Worm (Caenorhabditis elegans) whole organism, L4/young adult: ENCODE data around the gene F29B9.11.

Experiments
- W03F9.2 ChIP-seq: fragments of 150-350 bp; optimal IDR thresholded peaks from 2 replicates; lab custom pipeline; 2014; ENCODE audit warnings: missing biosample characterization, missing genetic modification characterization
- dao-5 ChIP-seq: sonication (generic microtip); optimal IDR thresholded peaks from 2 replicates; lab custom pipeline; 2016; ENCODE audit warnings: missing genotype, missing genetic modification characterization, moderate library complexity, missing compliant biosample characterization
- him-1 ChIP-seq: sonication (generic microtip); optimal IDR thresholded peaks from 2 replicates; lab custom pipeline; 2016; ENCODE audit warnings: missing genotype, missing genetic modification reagents, missing genetic modification characterization, missing compliant biosample characterization

The F29B9.11 gene

DNA sequence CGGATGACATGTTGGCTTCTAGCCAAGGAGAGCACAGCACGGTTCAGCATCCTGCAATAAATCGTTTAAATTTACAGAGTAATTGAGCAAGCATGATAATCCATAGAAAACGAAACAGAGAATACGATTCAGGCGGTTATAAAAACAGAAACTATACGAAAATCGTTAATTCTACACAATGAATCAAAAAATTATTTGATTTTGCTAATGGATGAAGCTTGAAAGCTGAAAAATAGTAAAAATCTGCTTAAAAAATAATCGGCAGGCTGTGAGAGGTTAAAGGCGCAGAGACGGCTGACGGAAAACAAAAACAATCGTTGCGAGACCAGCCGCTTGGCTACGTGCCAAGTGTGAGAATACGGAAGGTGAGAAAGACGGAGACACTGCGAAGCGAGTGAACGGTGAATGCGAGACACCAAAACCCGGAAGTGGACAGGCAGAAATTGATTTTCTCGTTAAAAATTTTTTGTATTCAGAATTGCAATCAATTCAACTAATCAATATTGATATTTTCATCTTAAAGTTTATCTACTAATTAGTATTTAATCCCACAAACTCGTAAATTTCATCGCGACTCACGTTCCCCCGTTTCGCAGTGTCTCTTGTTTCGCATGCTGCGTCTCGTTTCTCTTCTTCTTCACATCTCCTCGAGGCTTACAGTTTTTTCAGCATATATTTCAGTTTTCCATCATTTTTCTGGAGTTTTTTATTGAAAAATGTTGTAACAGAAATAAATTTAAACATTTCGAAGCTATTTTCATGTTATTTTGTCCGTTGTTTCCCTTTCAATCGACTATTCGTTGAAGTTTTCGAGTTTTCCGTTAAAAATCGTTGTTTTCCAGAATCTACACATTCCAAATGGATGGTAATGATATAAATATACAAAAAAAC lies at the start of gene F29B9.11, which contains the start of gene jmjd-1.2:
Gene F29B9.11, minus strand, starts transcription at position 51 of the 891 bp plus-strand sequence.
Gene jmjd-1.2, plus strand, starts transcription at position 841 of the 891 bp plus-strand sequence.
- TF ChIP-seq W03F9.2 (tag; lab: Kevin White, UChicago), result peak; percentile 93
- peak; percentile 39 for TF ChIP-seq him-1 (tag; lab: Kevin White, UChicago)
- TF ChIP-seq dao-5 (tag; lab: Kevin White, UChicago), result no peak

DNA sequence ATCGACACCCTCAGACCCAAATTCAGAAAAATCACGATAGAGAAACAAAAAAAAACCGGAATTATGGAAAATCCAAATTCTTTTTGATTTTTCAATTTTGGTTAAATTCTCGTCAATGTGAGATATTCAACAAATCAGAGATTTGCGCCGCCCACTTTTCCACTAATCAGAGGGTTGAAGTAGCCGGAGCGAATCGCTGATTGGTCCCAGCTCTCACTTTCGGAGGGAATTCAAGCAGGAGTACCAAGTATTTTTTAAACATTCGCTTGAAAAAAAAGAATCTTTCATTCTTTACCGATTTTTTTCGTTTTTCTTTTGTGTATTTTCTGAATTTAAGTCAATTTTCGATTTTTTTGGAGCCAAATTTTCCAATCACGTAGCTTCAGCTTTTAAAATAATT lies 45.9 kb upstream of the F29B9.11 start:
- TF ChIP-seq him-1 (tag; lab: Kevin White, UChicago) (no peak), dao-5 (tag; lab: Kevin White, UChicago) (no peak), W03F9.2 (tag; lab: Kevin White, UChicago) (no peak)

DNA sequence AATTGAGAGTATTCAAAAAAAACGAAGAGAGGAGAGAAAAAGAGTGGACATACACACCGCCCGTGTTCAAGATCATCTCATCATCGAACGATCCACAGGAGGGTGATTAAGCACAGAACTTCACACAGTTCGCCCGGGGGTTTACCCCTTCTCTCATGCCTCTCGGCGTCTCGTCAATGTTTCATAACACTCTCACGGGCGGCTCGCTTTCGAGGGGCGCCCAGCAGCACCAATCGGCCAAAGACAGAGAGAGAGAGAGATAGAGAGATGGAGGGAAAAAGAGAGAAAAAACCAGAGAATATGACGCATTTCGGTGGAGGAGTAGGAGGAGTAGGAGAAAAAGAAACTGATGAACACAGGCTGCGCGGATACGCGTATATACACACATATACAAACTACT lies 45.2 kb upstream of the F29B9.11 start:
- TF ChIP-seq him-1 (tag; lab: Kevin White, UChicago), result no peak
- peak; percentile 41 for TF ChIP-seq W03F9.2 (tag; lab: Kevin White, UChicago)

DNA sequence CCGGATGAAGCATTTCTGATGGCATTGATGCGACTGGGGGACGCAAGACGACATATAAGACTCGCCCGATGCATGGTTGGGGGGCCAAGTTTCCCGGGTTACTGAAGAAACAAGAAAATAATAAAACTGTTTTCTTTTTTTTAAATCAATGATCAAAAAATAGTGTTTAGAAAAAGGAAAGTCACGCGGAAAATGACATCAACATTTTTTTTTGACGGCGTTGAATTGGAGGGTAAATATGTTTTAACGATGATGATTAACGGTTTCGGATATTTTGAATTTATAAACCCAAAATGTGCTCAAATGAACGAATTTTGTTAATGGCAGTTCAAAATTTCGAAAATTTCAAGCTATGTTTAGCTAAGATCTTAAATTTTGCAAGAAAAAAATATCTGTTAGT lies 43.9 kb upstream of the F29B9.11 start, which contains the start of gene ogdh-1:
Gene ogdh-1, minus strand, starts transcription at position 101 of the 400 bp plus-strand sequence.
- TF ChIP-seq him-1 (tag; lab: Kevin White, UChicago) (no peak), dao-5 (tag; lab: Kevin White, UChicago) (no peak), W03F9.2 (tag; lab: Kevin White, UChicago) (no peak)

DNA sequence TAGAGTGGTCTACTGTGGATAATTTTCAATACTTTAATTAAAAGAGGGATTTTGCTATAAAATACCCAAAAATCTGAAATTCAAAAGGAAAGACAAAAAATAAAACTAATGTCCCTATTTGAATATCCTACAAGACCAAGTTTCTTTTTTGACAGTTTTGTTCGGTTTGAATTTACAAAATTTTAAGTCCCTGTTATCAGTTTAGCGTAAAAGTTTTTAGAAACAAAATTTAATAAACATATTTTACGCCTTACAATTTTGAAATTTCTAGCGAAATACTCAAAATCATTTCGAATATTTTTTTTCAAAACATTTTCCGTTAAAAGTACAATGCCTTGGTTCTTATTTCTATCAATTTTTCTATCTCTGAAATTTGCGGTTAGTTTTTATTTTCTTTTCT lies 32.5 kb upstream of the F29B9.11 start, which contains the start of gene spe-51:
Gene spe-51, plus strand, starts transcription at position 301 of the 400 bp plus-strand sequence.
- TF ChIP-seq dao-5 (tag; lab: Kevin White, UChicago) (no peak), W03F9.2 (tag; lab: Kevin White, UChicago) (no peak), him-1 (tag; lab: Kevin White, UChicago) (no peak)

DNA sequence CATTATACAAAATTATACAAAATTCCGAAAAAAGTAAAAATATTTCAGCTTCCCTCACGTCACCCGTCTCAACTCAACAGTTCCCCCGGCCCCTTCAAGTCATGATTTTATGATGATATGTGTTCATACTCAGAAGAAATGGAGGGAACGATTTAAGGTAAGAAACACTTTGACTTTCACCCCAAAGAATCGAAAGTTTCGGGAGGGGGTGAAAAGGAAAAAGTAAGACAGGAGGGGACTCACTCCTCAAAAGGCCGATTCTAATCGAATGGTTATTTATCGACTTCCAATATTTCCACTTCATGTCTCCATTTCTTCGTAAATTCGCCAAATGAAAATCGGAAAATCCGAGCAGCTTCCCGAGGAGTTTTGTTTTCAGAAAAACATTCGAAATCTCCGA lies 28.2 kb upstream of the F29B9.11 start, which contains the start of gene bus-4:
Gene bus-4, plus strand, starts transcription at position 49 of the 400 bp plus-strand sequence.
- TF ChIP-seq him-1 (tag; lab: Kevin White, UChicago), result no peak
- TF ChIP-seq dao-5 (tag; lab: Kevin White, UChicago), result no peak
- TF ChIP-seq W03F9.2 (tag; lab: Kevin White, UChicago), result no peak

DNA sequence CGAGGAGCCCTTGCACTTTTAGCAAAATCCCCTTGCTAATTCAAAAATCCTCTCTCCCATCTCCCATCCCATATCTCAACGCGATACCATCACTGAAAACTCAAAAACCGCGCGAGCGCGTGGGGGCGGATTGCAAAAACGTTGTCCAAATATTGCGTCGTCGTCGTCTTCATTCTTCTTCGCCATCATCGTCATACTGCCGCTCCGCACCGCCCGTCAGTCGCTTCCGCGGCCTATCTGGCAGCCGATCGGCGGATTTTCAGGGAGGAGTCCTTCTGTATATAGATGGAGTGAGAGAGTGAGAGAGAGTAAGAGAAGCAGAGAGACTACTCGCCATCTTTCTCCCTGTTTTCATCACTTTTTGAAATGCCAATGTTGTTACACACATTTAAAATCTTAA lies 26.9 kb upstream of the F29B9.11 start:
- TF ChIP-seq dao-5 (tag; lab: Kevin White, UChicago) (no peak), W03F9.2 (tag; lab: Kevin White, UChicago) (no peak)

DNA sequence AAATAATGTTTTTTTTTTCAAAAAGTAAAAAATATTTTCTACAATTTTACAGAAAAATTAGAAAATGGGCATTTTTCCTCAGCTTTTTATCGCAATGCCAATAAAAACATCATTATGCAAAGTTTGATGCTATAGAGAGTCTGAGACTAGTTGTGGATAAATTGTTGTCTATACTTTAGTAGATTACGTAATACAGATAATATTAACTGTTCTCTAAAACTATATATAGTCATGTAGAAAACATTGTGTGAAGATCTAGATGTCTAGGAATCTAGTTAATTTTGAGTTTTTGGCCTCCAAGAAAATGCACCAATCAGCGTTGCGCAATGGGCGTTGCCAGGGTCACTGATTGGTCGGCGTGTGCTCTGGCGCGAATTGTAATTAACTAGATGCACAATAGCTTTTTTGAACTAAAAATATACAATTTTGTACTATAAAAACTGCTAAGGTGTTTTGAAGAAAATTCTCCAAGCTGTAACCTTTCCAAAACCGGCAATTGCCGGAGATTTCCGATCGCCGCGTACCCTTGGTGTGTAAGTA lies 26.4 kb upstream of the F29B9.11 start:
- TF ChIP-seq him-1 (tag; lab: Kevin White, UChicago) (no peak), W03F9.2 (tag; lab: Kevin White, UChicago) (no peak), dao-5 (tag; lab: Kevin White, UChicago) (no peak)

DNA sequence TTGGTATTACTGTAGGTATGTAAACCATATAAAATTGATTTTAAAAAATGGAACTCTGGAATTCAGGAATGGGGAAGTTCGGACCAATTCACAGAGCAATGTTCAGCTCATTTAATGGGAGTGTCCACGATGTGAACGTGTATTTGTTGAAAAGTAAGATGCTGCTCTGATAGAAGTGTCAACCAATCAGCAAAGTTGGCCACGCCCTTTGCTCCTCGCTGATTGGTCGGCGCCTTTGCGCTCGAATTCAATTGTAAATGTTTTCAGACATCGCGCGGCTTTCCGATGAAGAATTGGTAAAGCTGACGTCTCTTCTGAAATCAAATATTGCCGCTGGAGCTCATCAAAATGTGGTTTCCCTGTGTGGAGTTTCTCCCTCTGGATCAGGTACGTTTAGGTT lies 23.1 kb upstream of the F29B9.11 start:
- no peak for TF ChIP-seq dao-5 (tag; lab: Kevin White, UChicago)
- TF ChIP-seq W03F9.2 (tag; lab: Kevin White, UChicago), result no peak
- TF ChIP-seq him-1 (tag; lab: Kevin White, UChicago), result no peak

DNA sequence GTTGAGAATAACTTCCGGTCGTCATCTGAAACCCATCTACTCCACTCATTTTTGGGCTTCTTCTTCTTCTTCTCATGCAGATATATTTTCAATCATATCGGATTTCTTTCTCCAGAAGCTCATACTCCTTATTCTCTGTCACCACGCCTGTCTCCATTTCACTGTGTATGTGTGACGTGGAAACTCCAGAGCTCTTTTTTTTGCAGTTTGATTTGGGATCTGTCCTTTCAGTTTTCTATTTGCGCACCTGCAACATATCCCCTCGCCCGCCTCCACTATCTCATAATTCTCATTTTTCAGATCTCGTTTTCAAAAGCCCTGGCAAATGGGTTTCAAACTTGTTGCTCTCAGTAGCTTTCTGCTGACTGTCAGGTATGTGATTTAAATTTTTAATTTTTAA lies 18.7 kb upstream of the F29B9.11 start, which contains the start of gene kin-36:
Gene kin-36, plus strand, starts transcription at position 301 of the 400 bp plus-strand sequence.
- TF ChIP-seq him-1 (tag; lab: Kevin White, UChicago) (no peak), dao-5 (tag; lab: Kevin White, UChicago) (no peak), W03F9.2 (tag; lab: Kevin White, UChicago) (no peak)

DNA sequence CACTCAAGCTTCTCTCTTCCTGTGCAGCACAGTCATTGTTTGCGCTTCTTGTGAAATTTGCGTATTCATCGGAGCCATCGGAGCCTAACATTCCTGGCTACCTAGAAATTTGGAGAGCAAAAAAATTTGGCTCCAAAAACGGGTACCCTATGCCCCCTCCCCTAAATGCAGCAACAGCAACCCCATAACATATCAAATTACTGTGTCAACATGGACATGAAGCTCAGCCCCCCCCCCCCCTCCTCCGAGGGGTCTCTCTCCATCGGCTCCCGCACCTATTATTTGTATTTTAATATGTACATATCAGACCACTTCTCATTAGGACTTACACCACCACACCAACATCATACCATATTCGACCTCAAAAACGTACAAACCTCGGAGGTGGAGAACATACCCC lies 14.3 kb upstream of the F29B9.11 start:
- TF ChIP-seq him-1 (tag; lab: Kevin White, UChicago) (no peak), W03F9.2 (tag; lab: Kevin White, UChicago) (no peak), dao-5 (tag; lab: Kevin White, UChicago) (no peak)

DNA sequence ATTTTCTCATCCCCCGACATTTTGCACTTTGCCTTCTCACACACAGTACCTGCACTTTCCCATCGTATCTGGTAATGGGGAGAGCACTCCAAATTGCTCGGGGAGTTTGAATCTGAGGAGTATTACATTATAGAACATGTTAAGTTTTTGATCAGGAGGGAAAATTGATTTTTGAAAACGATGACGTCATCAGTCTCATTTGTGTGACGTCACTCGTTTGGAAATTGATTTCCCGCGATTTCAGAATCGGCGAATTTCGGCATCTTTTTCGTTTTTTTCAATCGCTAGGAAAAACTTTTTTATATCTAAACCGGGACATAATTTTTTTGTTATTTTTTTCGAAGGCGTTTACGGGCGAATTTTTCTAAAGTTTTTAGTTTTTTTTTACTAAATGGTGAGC lies 13.3 kb upstream of the F29B9.11 start:
- TF ChIP-seq him-1 (tag; lab: Kevin White, UChicago) (no peak), dao-5 (tag; lab: Kevin White, UChicago) (no peak), W03F9.2 (tag; lab: Kevin White, UChicago) (no peak)

DNA sequence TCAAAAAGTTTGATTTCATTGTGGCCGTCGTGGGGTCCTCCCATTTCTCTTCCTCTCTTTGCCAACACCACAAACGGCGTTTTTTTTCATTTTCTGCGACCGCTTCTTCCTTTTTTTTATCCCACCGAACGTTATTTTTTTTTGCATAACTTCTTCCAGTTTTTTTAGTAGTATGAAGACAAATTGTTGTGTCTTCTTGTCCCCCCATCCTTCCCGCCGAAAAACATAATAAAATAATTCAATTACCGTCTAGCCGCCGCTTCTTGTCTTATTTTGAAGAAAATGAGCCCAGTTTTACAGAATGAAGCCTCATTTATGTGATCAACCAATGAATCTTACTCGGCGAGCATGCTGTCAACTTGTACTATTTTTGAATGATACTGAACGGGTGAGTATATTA lies 9.2 kb upstream of the F29B9.11 start, which contains the start of gene F29B9.12:
Gene F29B9.12, plus strand, starts transcription at position 301 of the 400 bp plus-strand sequence.
- TF ChIP-seq W03F9.2 (tag; lab: Kevin White, UChicago) (no peak), dao-5 (tag; lab: Kevin White, UChicago) (no peak), him-1 (tag; lab: Kevin White, UChicago) (no peak)
